Worm (Caenorhabditis elegans) whole organism, midembryonic: Measurements from ENCODE around the gene F07H5.10.

Experiments
- T22C8.4 ChIP-seq: fragments of 200-800 bp; sonication (Bioruptor generic); IDR thresholded peaks from 2 replicates; pipeline ENCODE4 v1.3.6; 2022; ENCODE audit warnings: missing genetic modification characterization, missing compliant biosample characterization
- cog-1 ChIP-seq: sonication (generic microtip); optimal IDR thresholded peaks from 2 replicates; lab custom pipeline; 2016; ENCODE audit warnings: missing genetic modification characterization, missing compliant biosample characterization
- flt-1 ChIP-seq: fragments of 200-800 bp; sonication (Bioruptor generic); IDR thresholded peaks from 2 replicates; pipeline ENCODE4 v1.3.6; 2022; ENCODE audit warnings: missing genetic modification characterization, missing compliant biosample characterization
- klf-2 ChIP-seq: fragments of 200-800 bp; sonication (Bioruptor generic); conservative IDR thresholded peaks from 2 replicates; pipeline ENCODE4 v1.3.6; 2022; ENCODE audit warnings: missing genetic modification reagents, missing genetic modification characterization, missing compliant biosample characterization
- med-1 ChIP-seq: sonication (generic microtip); optimal IDR thresholded peaks from 2 replicates; lab custom pipeline; 2017; ENCODE audit warnings: missing genetic modification characterization, mild to moderate bottlenecking, missing compliant biosample characterization, antibody characterized with exemption, missing genetic modification reagents; ENCODE audit not compliant: insufficient read depth
- ref-1 ChIP-seq: fragments of 200-800 bp; sonication (Bioruptor generic); conservative IDR thresholded peaks from 2 replicates; pipeline ENCODE4 v1.3.6; 2022; ENCODE audit warnings: missing genetic modification reagents, missing genetic modification characterization, missing compliant biosample characterization
- tab-1 ChIP-seq: fragments of 200-800 bp; sonication (Bioruptor generic); IDR thresholded peaks from 2 replicates; pipeline ENCODE4 v1.3.6; 2022; ENCODE audit warnings: missing genetic modification characterization, missing compliant biosample characterization
- ztf-23 ChIP-seq: fragments of 200-800 bp; sonication (Bioruptor generic); IDR thresholded peaks from 2 replicates; pipeline ENCODE4 v1.3.6; 2022; ENCODE audit warnings: missing genetic modification reagents, missing genetic modification characterization, missing compliant biosample characterization
- ztf-29 ChIP-seq: fragments of 200-800 bp; sonication (Bioruptor generic); IDR thresholded peaks from 2 replicates; pipeline ENCODE4 v1.3.6; 2022; ENCODE audit warnings: missing genetic modification reagents, missing genetic modification characterization, missing compliant biosample characterization

The F07H5.10 gene

ce11 chrII:8820126-8820972, 12.0 kb upstream of the F07H5.10 start:
- TF ChIP-seq T22C8.4 (GFP tag; lab: Robert Waterston, UW): no peak
- TF ChIP-seq flt-1 (GFP tag; lab: Robert Waterston, UW): no peak
- no peak for TF ChIP-seq tab-1 (GFP tag; lab: Robert Waterston, UW)
- no peak for TF ChIP-seq ztf-23 (GFP tag; lab: Robert Waterston, UW)
- no peak for TF ChIP-seq ztf-29 (GFP tag; lab: Robert Waterston, UW)

ce11 chrII:8818978-8819896, 10.9 kb upstream of the F07H5.10 start, which contains the start of gene F46C5.10:
TSS of gene F46C5.10 (minus strand) at chrII:8819028.
- TF ChIP-seq med-1 (GFP tag; lab: Kevin White, UChicago) (no peak), ztf-29 (GFP tag; lab: Robert Waterston, UW) (no peak), cog-1 (tag; lab: Kevin White, UChicago) (no peak), flt-1 (GFP tag; lab: Robert Waterston, UW) (no peak), tab-1 (GFP tag; lab: Robert Waterston, UW) (no peak), ztf-23 (GFP tag; lab: Robert Waterston, UW) (no peak), T22C8.4 (GFP tag; lab: Robert Waterston, UW) (no peak), ref-1 (GFP tag; lab: Robert Waterston, UW) (no peak), klf-2 (GFP tag; lab: Robert Waterston, UW) (no peak)

- TF ChIP-seq med-1 (GFP tag; lab: Kevin White, UChicago) (no peak), T22C8.4 (GFP tag; lab: Robert Waterston, UW) (no peak), ref-1 (GFP tag; lab: Robert Waterston, UW) (no peak), ztf-23 (GFP tag; lab: Robert Waterston, UW) (no peak), klf-2 (GFP tag; lab: Robert Waterston, UW) (no peak), cog-1 (tag; lab: Kevin White, UChicago) (no peak), tab-1 (GFP tag; lab: Robert Waterston, UW) (no peak), flt-1 (GFP tag; lab: Robert Waterston, UW) (no peak), ztf-29 (GFP tag; lab: Robert Waterston, UW) (no peak)
Measured at ce11 chrII:8818257-8818656, 9.9 kb upstream of the F07H5.10 start.

- TF ChIP-seq tab-1 (GFP tag; lab: Robert Waterston, UW): no peak
- no peak for TF ChIP-seq ztf-23 (GFP tag; lab: Robert Waterston, UW)
- TF ChIP-seq med-1 (GFP tag; lab: Kevin White, UChicago): no peak
- no peak for TF ChIP-seq klf-2 (GFP tag; lab: Robert Waterston, UW)
- no peak for TF ChIP-seq flt-1 (GFP tag; lab: Robert Waterston, UW)
- TF ChIP-seq cog-1 (tag; lab: Kevin White, UChicago): no peak
- TF ChIP-seq T22C8.4 (GFP tag; lab: Robert Waterston, UW): no peak
- no peak for TF ChIP-seq ztf-29 (GFP tag; lab: Robert Waterston, UW)
- TF ChIP-seq ref-1 (GFP tag; lab: Robert Waterston, UW): no peak
Measured at ce11 chrII:8817225-8817624, 8.8 kb upstream of the F07H5.10 start.

DNA sequence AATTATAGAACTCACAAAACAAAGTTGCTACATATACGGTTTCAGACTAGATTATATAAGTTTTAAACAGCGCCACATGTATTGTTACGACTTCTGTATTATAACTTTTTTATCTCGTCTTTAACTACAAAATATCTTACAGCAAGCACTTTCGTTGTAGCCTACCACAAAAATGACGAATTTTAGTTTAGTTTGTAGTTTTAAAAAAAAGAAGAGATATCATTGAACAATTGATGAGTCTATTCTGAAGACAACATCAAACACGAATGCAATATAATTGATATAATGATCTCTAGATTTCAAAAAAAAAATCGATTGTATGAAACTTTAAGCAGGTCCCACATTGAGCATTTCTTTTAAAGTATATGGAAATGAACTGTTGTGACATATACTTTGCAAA, 5.8 kb upstream of the F07H5.10 start:
- TF ChIP-seq ztf-29 (GFP tag; lab: Robert Waterston, UW) (no peak), T22C8.4 (GFP tag; lab: Robert Waterston, UW) (no peak), flt-1 (GFP tag; lab: Robert Waterston, UW) (no peak), med-1 (GFP tag; lab: Kevin White, UChicago) (no peak), tab-1 (GFP tag; lab: Robert Waterston, UW) (no peak), ref-1 (GFP tag; lab: Robert Waterston, UW) (no peak), ztf-23 (GFP tag; lab: Robert Waterston, UW) (no peak), klf-2 (GFP tag; lab: Robert Waterston, UW) (no peak), cog-1 (tag; lab: Kevin White, UChicago) (no peak)

DNA sequence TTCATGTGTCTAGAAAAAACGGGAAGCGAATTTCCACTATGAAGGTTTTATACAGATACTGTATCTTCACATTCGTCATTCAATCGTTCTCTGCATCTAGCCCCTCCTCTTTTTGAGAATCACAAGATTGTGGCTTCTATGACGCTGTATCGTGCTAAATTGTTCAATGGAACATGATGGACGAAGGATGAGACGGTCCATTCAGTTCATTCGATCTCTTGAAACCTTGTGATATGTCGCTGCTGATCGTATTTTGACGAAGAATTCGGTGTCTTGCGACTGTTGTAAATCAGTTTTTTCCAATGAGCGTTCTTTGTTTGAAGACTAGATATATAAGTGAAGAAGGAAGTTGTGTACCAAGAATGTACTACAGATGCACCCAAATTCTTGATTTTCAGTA, 5.3 kb upstream of the F07H5.10 start:
- no peak for TF ChIP-seq ref-1 (GFP tag; lab: Robert Waterston, UW)
- no peak for TF ChIP-seq flt-1 (GFP tag; lab: Robert Waterston, UW)
- no peak for TF ChIP-seq med-1 (GFP tag; lab: Kevin White, UChicago)
- no peak for TF ChIP-seq klf-2 (GFP tag; lab: Robert Waterston, UW)
- TF ChIP-seq T22C8.4 (GFP tag; lab: Robert Waterston, UW): no peak
- no peak for TF ChIP-seq tab-1 (GFP tag; lab: Robert Waterston, UW)
- TF ChIP-seq ztf-23 (GFP tag; lab: Robert Waterston, UW): no peak
- TF ChIP-seq ztf-29 (GFP tag; lab: Robert Waterston, UW): no peak
- TF ChIP-seq cog-1 (tag; lab: Kevin White, UChicago): no peak

- TF ChIP-seq flt-1 (GFP tag; lab: Robert Waterston, UW): no peak
- TF ChIP-seq ztf-29 (GFP tag; lab: Robert Waterston, UW): no peak
- TF ChIP-seq klf-2 (GFP tag; lab: Robert Waterston, UW): no peak
- TF ChIP-seq ztf-23 (GFP tag; lab: Robert Waterston, UW): no peak
- no peak for TF ChIP-seq T22C8.4 (GFP tag; lab: Robert Waterston, UW)
- no peak for TF ChIP-seq cog-1 (tag; lab: Kevin White, UChicago)
Measured at ce11 chrII:8812346-8812745, 4.0 kb upstream of the F07H5.10 start.

DNA sequence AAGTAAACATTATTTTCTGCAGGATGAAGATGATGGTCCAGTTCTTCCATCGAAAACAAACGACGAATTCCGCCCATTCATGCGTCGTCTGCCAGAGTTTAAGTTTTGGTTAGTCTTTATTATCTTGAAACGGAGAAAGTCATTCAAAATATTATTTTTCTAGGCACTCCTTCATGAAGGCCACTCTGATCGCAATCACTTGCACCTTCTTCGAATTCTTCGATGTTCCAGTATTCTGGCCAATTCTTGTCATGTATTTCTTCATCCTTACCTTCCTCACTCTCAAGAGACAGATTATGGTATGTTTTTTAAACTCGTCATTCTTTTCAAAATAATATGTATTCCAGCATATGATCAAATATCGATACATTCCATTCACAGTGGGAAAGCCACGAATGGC, 3.4 kb upstream of the F07H5.10 start:
- TF ChIP-seq tab-1 (GFP tag; lab: Robert Waterston, UW) (no peak), cog-1 (tag; lab: Kevin White, UChicago) (no peak), ref-1 (GFP tag; lab: Robert Waterston, UW) (no peak), ztf-23 (GFP tag; lab: Robert Waterston, UW) (no peak), T22C8.4 (GFP tag; lab: Robert Waterston, UW) (no peak), med-1 (GFP tag; lab: Kevin White, UChicago) (no peak), klf-2 (GFP tag; lab: Robert Waterston, UW) (no peak), flt-1 (GFP tag; lab: Robert Waterston, UW) (no peak), ztf-29 (GFP tag; lab: Robert Waterston, UW) (no peak)
